Worm (Caenorhabditis elegans) whole organism, early embryonic: ENCODE measurements around the gene F57G8.7.

ENCODE experiments used
- B0310.2 ChIP-seq: sonication (generic microtip); optimal IDR thresholded peaks from 2 replicates; lab custom pipeline; 2016; ENCODE audit warnings: mild to moderate bottlenecking, missing genetic modification characterization, missing compliant biosample characterization
- F13C5.2 ChIP-seq: sonication (generic microtip); optimal IDR thresholded peaks from 2 replicates; lab custom pipeline; 2017; ENCODE audit warnings: mild to moderate bottlenecking, missing genetic modification characterization, inconsistent platforms, missing compliant biosample characterization
- aly-1 ChIP-seq: sonication (generic microtip); optimal IDR thresholded peaks from 2 replicates; lab custom pipeline; 2016; ENCODE audit warnings: missing genetic modification characterization, missing compliant biosample characterization
- ama-1 ChIP-seq: fragments of 150-350 bp; optimal IDR thresholded peaks from 2 replicates; lab custom pipeline; 2014
- ceh-13 ChIP-seq: fragments of 200-800 bp; sonication (Bioruptor generic); optimal IDR thresholded peaks from 2 replicates; lab custom pipeline; 2018; ENCODE audit warnings: mild to moderate bottlenecking, missing genetic modification characterization, missing compliant biosample characterization
- ceh-36 ChIP-seq: sonication (generic microtip); optimal IDR thresholded peaks from 2 replicates; lab custom pipeline; 2016; ENCODE audit warnings: missing genetic modification characterization, inconsistent platforms, missing compliant biosample characterization
- ets-7 ChIP-seq: sonication (generic microtip); optimal IDR thresholded peaks from 2 replicates; lab custom pipeline; 2016; ENCODE audit warnings: missing genotype, missing genetic modification characterization, missing compliant biosample characterization
- flt-1 ChIP-seq: fragments of 200-800 bp; sonication (Bioruptor generic); IDR thresholded peaks from 2 replicates; pipeline ENCODE4 v1.3.6; 2022; ENCODE audit warnings: missing genetic modification characterization, missing compliant biosample characterization
- hmbx-1 ChIP-seq: sonication (generic microtip); optimal IDR thresholded peaks from 2 replicates; lab custom pipeline; 2016; ENCODE audit warnings: mild to moderate bottlenecking, missing genetic modification characterization, missing compliant biosample characterization
- hmg-4 ChIP-seq: fragments of 200-800 bp; sonication (Bioruptor generic); optimal IDR thresholded peaks from 2 replicates; lab custom pipeline; 2018; ENCODE audit warnings: mild to moderate bottlenecking, missing genetic modification characterization, missing compliant biosample characterization
- hnd-1 ChIP-seq: sonication (generic microtip); optimal IDR thresholded peaks from 2 replicates; lab custom pipeline; 2016; ENCODE audit warnings: missing genetic modification characterization, missing compliant biosample characterization
- pes-1 ChIP-seq: fragments of 200-800 bp; sonication (Bioruptor generic); IDR thresholded peaks from 2 replicates; pipeline ENCODE4 v1.3.6; 2022; ENCODE audit warnings: missing genetic modification reagents, missing genetic modification characterization, missing compliant biosample characterization
- scrt-1 ChIP-seq: fragments of 200-800 bp; sonication (Bioruptor generic); IDR thresholded peaks from 2 replicates; pipeline ENCODE4 v1.3.6; 2022; ENCODE audit warnings: missing genetic modification characterization, missing compliant biosample characterization
- sea-1 ChIP-seq: fragments of 200-800 bp; sonication (Bioruptor generic); conservative IDR thresholded peaks from 2 replicates; pipeline ENCODE4 v1.3.6; 2022; ENCODE audit warnings: missing genetic modification characterization, missing compliant biosample characterization
- tbx-11 ChIP-seq: fragments of 200-800 bp; sonication (Bioruptor generic); IDR thresholded peaks from 2 replicates; pipeline ENCODE4 v1.3.6; 2022; ENCODE audit warnings: missing genetic modification characterization, missing compliant biosample characterization
- tbx-37 ChIP-seq: fragments of 200-800 bp; sonication (Bioruptor generic); conservative IDR thresholded peaks from 2 replicates; pipeline ENCODE4 v1.3.6; 2022; ENCODE audit warnings: missing genetic modification reagents, missing genetic modification characterization, missing compliant biosample characterization
- tra-4 ChIP-seq: sonication (generic microtip); optimal IDR thresholded peaks from 2 replicates; lab custom pipeline; 2017; ENCODE audit warnings: missing genetic modification characterization, missing compliant biosample characterization

Gene F57G8.7

ce11 chrV:16299834-16300233 lies 29.1 kb upstream of the F57G8.7 start:
- TF ChIP-seq ceh-36 (tag; lab: Kevin White, UChicago): no peak
- no peak for TF ChIP-seq scrt-1 (GFP tag; lab: Robert Waterston, UW)
- TF ChIP-seq tra-4 (tag; lab: Kevin White, UChicago): no peak
- no peak for TF ChIP-seq hnd-1 (tag; lab: Kevin White, UChicago)
- TF ChIP-seq tbx-37 (GFP tag; lab: Robert Waterston, UW): no peak
- no peak for TF ChIP-seq ama-1 (lab: Kevin White, UChicago)
- no peak for TF ChIP-seq tbx-11 (GFP tag; lab: Robert Waterston, UW)

- TF ChIP-seq flt-1 (GFP tag; lab: Robert Waterston, UW) (no peak), tra-4 (tag; lab: Kevin White, UChicago) (no peak), scrt-1 (GFP tag; lab: Robert Waterston, UW) (no peak), ceh-36 (tag; lab: Kevin White, UChicago) (no peak), ets-7 (tag; lab: Kevin White, UChicago) (no peak), ama-1 (lab: Kevin White, UChicago) (no peak), hmg-4 (GFP tag; lab: Kevin White, UChicago) (no peak), hmbx-1 (tag; lab: Kevin White, UChicago) (no peak), F13C5.2 (no peak), B0310.2 (tag; lab: Kevin White, UChicago) (no peak), ceh-13 (GFP tag; lab: Kevin White, UChicago) (no peak), sea-1 (no peak), tbx-37 (GFP tag; lab: Robert Waterston, UW) (no peak), aly-1 (no peak), pes-1 (no peak)
Observed at ce11 chrV:16300276-16300675, 28.7 kb upstream of the F57G8.7 start, which contains the start of gene srbc-82. Gene srbc-82 (plus strand): TSS chrV:16300576.

- TF ChIP-seq B0310.2 (tag; lab: Kevin White, UChicago) (no peak), scrt-1 (GFP tag; lab: Robert Waterston, UW) (no peak), hmg-4 (GFP tag; lab: Kevin White, UChicago) (no peak), ceh-13 (GFP tag; lab: Kevin White, UChicago) (no peak), tbx-11 (GFP tag; lab: Robert Waterston, UW) (no peak), ets-7 (tag; lab: Kevin White, UChicago) (no peak), aly-1 (no peak), tbx-37 (GFP tag; lab: Robert Waterston, UW) (no peak), tra-4 (tag; lab: Kevin White, UChicago) (no peak), ceh-36 (tag; lab: Kevin White, UChicago) (no peak), hmbx-1 (tag; lab: Kevin White, UChicago) (no peak), pes-1 (no peak), ama-1 (lab: Kevin White, UChicago) (no peak), sea-1 (no peak), flt-1 (GFP tag; lab: Robert Waterston, UW) (no peak), hnd-1 (tag; lab: Kevin White, UChicago) (no peak), F13C5.2 (no peak)
Observed at ce11 chrV:16302439-16302838, 26.5 kb upstream of the F57G8.7 start, which contains the start of the genes C31A11.13 and oac-6. Gene C31A11.13 (minus strand): TSS chrV:16302551. Gene oac-6 (plus strand): TSS chrV:16302717.

- TF ChIP-seq ceh-36 (tag; lab: Kevin White, UChicago) (no peak), hmg-4 (GFP tag; lab: Kevin White, UChicago) (no peak), aly-1 (no peak), B0310.2 (tag; lab: Kevin White, UChicago) (no peak), sea-1 (no peak), tbx-37 (GFP tag; lab: Robert Waterston, UW) (no peak), scrt-1 (GFP tag; lab: Robert Waterston, UW) (no peak)
Observed at ce11 chrV:16307253-16307652, 21.7 kb upstream of the F57G8.7 start, which contains the start of gene srxa-7. Gene srxa-7 (plus strand): TSS chrV:16307553.

- TF ChIP-seq pes-1 (no peak), hmg-4 (GFP tag; lab: Kevin White, UChicago) (no peak), tra-4 (tag; lab: Kevin White, UChicago) (no peak), hmbx-1 (tag; lab: Kevin White, UChicago) (no peak), F13C5.2 (no peak), ama-1 (lab: Kevin White, UChicago) (no peak), B0310.2 (tag; lab: Kevin White, UChicago) (no peak), aly-1 (no peak), tbx-11 (GFP tag; lab: Robert Waterston, UW) (no peak)
Observed at ce11 chrV:16308343-16308742, 20.6 kb upstream of the F57G8.7 start.

- TF ChIP-seq sea-1: no peak
- no peak for TF ChIP-seq hmg-4 (GFP tag; lab: Kevin White, UChicago)
- TF ChIP-seq pes-1: no peak
- TF ChIP-seq hnd-1 (tag; lab: Kevin White, UChicago): no peak
- no peak for TF ChIP-seq F13C5.2
- no peak for TF ChIP-seq B0310.2 (tag; lab: Kevin White, UChicago)
- no peak for TF ChIP-seq tbx-37 (GFP tag; lab: Robert Waterston, UW)
- no peak for TF ChIP-seq tra-4 (tag; lab: Kevin White, UChicago)
- no peak for TF ChIP-seq tbx-11 (GFP tag; lab: Robert Waterston, UW)
- no peak for TF ChIP-seq ets-7 (tag; lab: Kevin White, UChicago)
Observed at ce11 chrV:16309523-16309922, 19.4 kb upstream of the F57G8.7 start, which contains the start of gene oac-7. Gene oac-7 (plus strand): TSS chrV:16309805.

- no peak for TF ChIP-seq tra-4 (tag; lab: Kevin White, UChicago)
- no peak for TF ChIP-seq hnd-1 (tag; lab: Kevin White, UChicago)
- no peak for TF ChIP-seq ceh-36 (tag; lab: Kevin White, UChicago)
- TF ChIP-seq B0310.2 (tag; lab: Kevin White, UChicago): no peak
- no peak for TF ChIP-seq pes-1
- TF ChIP-seq hmg-4 (GFP tag; lab: Kevin White, UChicago): no peak
- no peak for TF ChIP-seq ceh-13 (GFP tag; lab: Kevin White, UChicago)
- no peak for TF ChIP-seq tbx-37 (GFP tag; lab: Robert Waterston, UW)
- TF ChIP-seq scrt-1 (GFP tag; lab: Robert Waterston, UW): no peak
- TF ChIP-seq aly-1: no peak
- TF ChIP-seq F13C5.2: no peak
- TF ChIP-seq ama-1 (lab: Kevin White, UChicago): no peak
- TF ChIP-seq hmbx-1 (tag; lab: Kevin White, UChicago): no peak
- TF ChIP-seq ets-7 (tag; lab: Kevin White, UChicago): no peak
- no peak for TF ChIP-seq tbx-11 (GFP tag; lab: Robert Waterston, UW)
- TF ChIP-seq sea-1: no peak
Observed at ce11 chrV:16315004-16315403, 13.9 kb upstream of the F57G8.7 start, which contains the start of gene str-214. Gene str-214 (plus strand): TSS chrV:16315304.
